Worm (Caenorhabditis elegans) whole organism, young adult: ENCODE results near the gene ceh-21.

ENCODE experiments used
- hlh-26 ChIP-seq: fragments of 200-800 bp; sonication (Bioruptor generic); conservative IDR thresholded peaks from 2 replicates; pipeline ENCODE4 v1.3.6; 2022; ENCODE audit warnings: missing genetic modification reagents, missing genetic modification characterization, missing compliant biosample characterization
- lin-35 ChIP-seq, 3 experiments: fragments of 150-350 bp in 2 of 3; sonication (generic microtip) in 1 of 3; optimal IDR thresholded peaks; 2 replicates each; lab custom pipeline; 2014 to 2018; ENCODE audit warnings: missing biosample characterization in 3 of 3, missing genetic modification characterization in 3 of 3, missing genetic modification reagents in 3 of 3
- mxl-1 ChIP-seq: sonication (generic microtip); optimal IDR thresholded peaks from 2 replicates; lab custom pipeline; 2016; ENCODE audit warnings: missing genetic modification characterization, missing compliant biosample characterization
- sdz-38 ChIP-seq: sonication (generic microtip); optimal IDR thresholded peaks from 2 replicates; lab custom pipeline; 2016; ENCODE audit warnings: missing genotype, missing genetic modification characterization, missing compliant biosample characterization
- snpc-4 ChIP-seq, 5 experiments: fragments of 150-350 bp in 1 of 5; sonication (generic microtip) in 4 of 5; optimal IDR thresholded peaks; 2 replicates each; lab custom pipeline; 2014 to 2018; ENCODE audit warnings: missing genetic modification characterization in 5 of 5, missing biosample characterization in 3 of 5, antibody characterized with exemption in 2 of 5, mild to moderate bottlenecking in 2 of 5, missing compliant biosample characterization in 2 of 5, missing genotype in 2 of 5, moderate library complexity in 2 of 5, missing genetic modification reagents in 1 of 5

DNA sequence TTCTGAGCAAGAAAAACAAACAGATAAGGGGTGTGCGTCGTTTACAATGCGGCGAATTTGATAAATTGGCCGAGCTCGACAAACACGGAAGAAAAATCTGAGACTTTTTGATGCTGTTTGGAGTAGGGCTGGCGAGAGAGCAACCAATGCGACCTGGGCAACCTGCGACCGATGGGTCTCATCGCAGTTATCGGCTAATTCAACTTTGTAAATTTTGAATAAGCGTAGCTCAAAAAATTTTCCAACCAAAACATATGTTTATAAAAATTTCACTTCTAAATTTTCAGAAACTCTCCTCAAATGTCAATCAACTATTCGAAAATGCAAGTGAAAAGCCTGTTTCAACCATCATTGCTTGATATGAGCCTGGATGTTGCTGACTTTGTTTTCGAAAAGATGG lies 39.4 kb upstream of the ceh-21 start, which contains the start of gene B0294.3:
- TF ChIP-seq sdz-38 (tag; lab: Kevin White, UChicago) (no peak), snpc-4 (GFP tag; optimal IDR thresholded peaks at IDR 0.05; lab: Kevin White, UChicago) (no peak), snpc-4 (tag; optimal IDR thresholded peaks at IDR 0.05; lab: Kevin White, UChicago) (no peak), hlh-26 (GFP tag; lab: Robert Waterston, UW) (no peak), lin-35 (GFP tag; optimal IDR thresholded peaks at IDR 0.05; lab: Kevin White, UChicago) (no peak), mxl-1 (no peak)
